Fruit fly (Drosophila melanogaster): ENCODE results near the gene CG11663.

- no peak for TF ChIP-seq Ets98B (GFP tag; IDR thresholded peaks at IDR 0.05)
- no peak for TF ChIP-seq Snoo (tag; optimal IDR thresholded peaks at IDR 0.05)
- TF ChIP-seq CG12605 (GFP tag; IDR thresholded peaks at IDR 0.05) = no peak
Observed at dm6 chrX:908763-909497, 14.6 kb downstream of the CG11663 start.
